Worm (Caenorhabditis elegans) whole organism, L4/young adult: ENCODE measurements around the gene efn-3.
A peak's percentile ranks its signal among the peaks of the same experiment; 100 is the strongest.

Experiments
- W03F9.2 ChIP-seq: fragments of 150-350 bp; optimal IDR thresholded peaks from 2 replicates; lab custom pipeline; 2014; ENCODE audit warnings: missing biosample characterization, missing genetic modification characterization
- dao-5 ChIP-seq: sonication (generic microtip); optimal IDR thresholded peaks from 2 replicates; lab custom pipeline; 2016; ENCODE audit warnings: missing genotype, missing genetic modification characterization, moderate library complexity, missing compliant biosample characterization
- him-1 ChIP-seq: sonication (generic microtip); optimal IDR thresholded peaks from 2 replicates; lab custom pipeline; 2016; ENCODE audit warnings: missing genotype, missing genetic modification reagents, missing genetic modification characterization, missing compliant biosample characterization

- TF ChIP-seq him-1: peak; percentile 17
- TF ChIP-seq W03F9.2 (tag; lab: Kevin White, UChicago): no peak
- no peak for TF ChIP-seq dao-5 (tag; lab: Kevin White, UChicago)
These were observed 16.5 kb upstream of the efn-3 start for ce11 chrX:13493762-13494161.
